Fruit fly (Drosophila melanogaster): ENCODE data around the gene rod.

DNA sequence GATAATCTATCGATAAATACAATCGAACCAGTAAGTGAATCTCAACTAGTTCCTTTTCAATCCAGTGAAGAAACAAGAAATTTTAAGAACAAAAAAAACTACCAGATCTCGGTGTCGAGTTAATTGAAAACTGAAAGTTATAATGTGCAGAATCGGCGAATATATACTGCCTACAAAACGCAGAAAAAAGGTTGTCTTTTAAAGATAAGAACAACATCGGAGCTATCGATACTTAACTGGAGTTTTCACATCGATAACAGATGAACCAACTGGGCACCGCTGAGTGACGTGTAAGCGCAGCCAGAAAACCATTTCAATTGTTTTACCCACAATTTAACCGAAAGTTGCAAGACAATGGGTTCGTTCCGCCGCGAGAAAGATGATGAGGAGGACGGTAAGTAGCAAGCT, 8.9 kb upstream of the rod start, which contains the start of gene gammaCOP:
- no peak for TF ChIP-seq fru (GFP tag; optimal IDR thresholded peaks at IDR 0.05)
- TF ChIP-seq psq (GFP tag; optimal IDR thresholded peaks at IDR 0.05), result no peak
- TF ChIP-seq pan (optimal IDR thresholded peaks at IDR 0.05), result no peak
- TF ChIP-seq N (GFP tag; optimal IDR thresholded peaks at IDR 0.05), result no peak
- TF ChIP-seq woc (GFP tag; optimal IDR thresholded peaks at IDR 0.05), result no peak
- no peak for TF ChIP-seq Hr83 (GFP tag; optimal IDR thresholded peaks at IDR 0.05; ENCODE audit: poor library complexity, severe bottlenecking)
